ENCODE assay signal across 4 worm cellular contexts in genomic region chrV:11060239-11060984, ce11.
TF ChIP-seq lines count a peak whose summit lies in the region.

T04C12.11 (minus strand) TSS chrV:11060289.

TF ChIP-seq in whole organism, L1 larva, 84 proteins besides CTCF, POLR2A, EP300 and RAD21 (continues in another document):
- no peak for TF ChIP-seq nhr-90 (tag; optimal IDR thresholded peaks at IDR 0.05; lab: Kevin White, UChicago; ENCODE audit: poor library complexity)
- TF ChIP-seq F16B12.6 (tag; optimal IDR thresholded peaks at IDR 0.05; lab: Kevin White, UChicago), result no peak
- peak; percentile 65 for TF ChIP-seq snu-23 (GFP tag; optimal IDR thresholded peaks at IDR 0.05; lab: Kevin White, UChicago)
- TF ChIP-seq ama-1 (optimal IDR thresholded peaks at IDR 0.05; lab: Kevin White, UChicago), result no peak
- TF ChIP-seq unc-130 (tag; optimal IDR thresholded peaks at IDR 0.05; lab: Kevin White, UChicago), result no peak
- TF ChIP-seq nhr-47 (tag; optimal IDR thresholded peaks at IDR 0.05; lab: Kevin White, UChicago), result no peak
- TF ChIP-seq unc-86 (tag; optimal IDR thresholded peaks at IDR 0.05; lab: Kevin White, UChicago), result no peak
- TF ChIP-seq unc-62 (GFP tag; optimal IDR thresholded peaks at IDR 0.05; lab: Kevin White, UChicago), result no peak
- no peak for TF ChIP-seq zag-1 (tag; optimal IDR thresholded peaks at IDR 0.05; lab: Kevin White, UChicago)
- TF ChIP-seq lin-35 (GFP tag; optimal IDR thresholded peaks at IDR 0.05; lab: Kevin White, UChicago), result peak in 1 of 2 experiments; percentile 19
- no peak for TF ChIP-seq fkh-8 (tag; optimal IDR thresholded peaks at IDR 0.05; lab: Kevin White, UChicago)
- no peak for TF ChIP-seq hpl-2 (GFP tag; optimal IDR thresholded peaks at IDR 0.05; lab: Kevin White, UChicago)
- peak; percentile 32 for TF ChIP-seq nhr-71 (tag; optimal IDR thresholded peaks at IDR 0.05; lab: Kevin White, UChicago)
- TF ChIP-seq sox-4 (tag; optimal IDR thresholded peaks at IDR 0.05; lab: Kevin White, UChicago), result no peak
- no peak for TF ChIP-seq nhr-76 (tag; optimal IDR thresholded peaks at IDR 0.05; lab: Kevin White, UChicago)
- TF ChIP-seq mep-1 (tag; optimal IDR thresholded peaks at IDR 0.05; lab: Kevin White, UChicago), result peak; percentile 77
- TF ChIP-seq ztf-4 (tag; optimal IDR thresholded peaks at IDR 0.05; lab: Kevin White, UChicago), result no peak
- no peak for TF ChIP-seq lir-3 (tag; optimal IDR thresholded peaks at IDR 0.05; lab: Kevin White, UChicago; ENCODE audit: poor library complexity)
- no peak for TF ChIP-seq ztf-11 (tag; optimal IDR thresholded peaks at IDR 0.05; lab: Kevin White, UChicago)
- TF ChIP-seq blmp-1 (tag; optimal IDR thresholded peaks at IDR 0.05; lab: Kevin White, UChicago), result peak; percentile 99
- peak in 1 of 2 experiments; percentile 30 for TF ChIP-seq lsy-2 (tag; optimal IDR thresholded peaks at IDR 0.05; lab: Kevin White, UChicago)
- TF ChIP-seq tlp-1 (tag; optimal IDR thresholded peaks at IDR 0.05; lab: Kevin White, UChicago), result no peak
- TF ChIP-seq dsc-1 (tag; optimal IDR thresholded peaks at IDR 0.05; lab: Kevin White, UChicago), result no peak
- TF ChIP-seq nhr-19 (GFP tag; conservative IDR thresholded peaks at IDR 0.05; lab: Robert Waterston, UW), result no peak

TF ChIP-seq in whole organism, L2 larva, 48 proteins besides CTCF, POLR2A, EP300 and RAD21:
- TF ChIP-seq mdl-1 (tag; optimal IDR thresholded peaks at IDR 0.05; lab: Kevin White, UChicago) (no peak), lin-13 (GFP tag; optimal IDR thresholded peaks at IDR 0.05; lab: Kevin White, UChicago) (no peak), mab-5 (tag; optimal IDR thresholded peaks at IDR 0.05; lab: Kevin White, UChicago) (no peak), crh-2 (tag; optimal IDR thresholded peaks at IDR 0.05; lab: Kevin White, UChicago) (peak; percentile 69), Y55F3AM.14 (GFP tag; optimal IDR thresholded peaks at IDR 0.05; lab: Kevin White, UChicago) (no peak), fos-1 (tag; optimal IDR thresholded peaks at IDR 0.05; lab: Kevin White, UChicago) (peak; percentile 12), blmp-1 (tag; optimal IDR thresholded peaks at IDR 0.05; lab: Kevin White, UChicago; ENCODE audit: insufficient read depth) (peak; percentile 95), nhr-25 (tag; optimal IDR thresholded peaks at IDR 0.05; lab: Kevin White, UChicago) (peak; percentile 64), nhr-129 (tag; optimal IDR thresholded peaks at IDR 0.05; lab: Kevin White, UChicago) (peak; percentile 58), nhr-6 (tag; optimal IDR thresholded peaks at IDR 0.05; lab: Kevin White, UChicago) (peak; percentile 13)

TF ChIP-seq in whole organism, L3 larva, 47 proteins besides CTCF, POLR2A, EP300 and RAD21:
- TF ChIP-seq nhr-23 (tag; optimal IDR thresholded peaks at IDR 0.05; lab: Kevin White, UChicago) (peak; percentile 60), nhr-25 (tag; optimal IDR thresholded peaks at IDR 0.05; lab: Kevin White, UChicago) (peak; percentile 47), hmg-11 (tag; optimal IDR thresholded peaks at IDR 0.05; lab: Kevin White, UChicago) (no peak), tbx-2 (tag; optimal IDR thresholded peaks at IDR 0.05; lab: Kevin White, UChicago) (no peak), nhr-12 (tag; optimal IDR thresholded peaks at IDR 0.05; lab: Kevin White, UChicago) (no peak)
TF ChIP-seq in whole organism, L3 larva: peak in this region for 2.

TF ChIP-seq in whole organism, L4 larva, 104 proteins besides CTCF, POLR2A, EP300 and RAD21:
- TF ChIP-seq hlh-30 (tag; optimal IDR thresholded peaks at IDR 0.05; lab: Kevin White, UChicago; ENCODE audit: insufficient read depth) (peak; percentile 61), daf-12 (tag; optimal IDR thresholded peaks at IDR 0.05; lab: Kevin White, UChicago) (no peak), mep-1 (tag; optimal IDR thresholded peaks at IDR 0.05; lab: Kevin White, UChicago) (no peak), mdl-1 (tag; optimal IDR thresholded peaks at IDR 0.05; lab: Kevin White, UChicago) (peak in 1 of 2 experiments; percentile 16), lsy-2 (tag; optimal IDR thresholded peaks at IDR 0.05; lab: Kevin White, UChicago) (peak in 1 of 2 experiments; percentile 24), mxl-3 (GFP tag; optimal IDR thresholded peaks at IDR 0.05; lab: Kevin White, UChicago) (no peak), nhr-25 (tag; optimal IDR thresholded peaks at IDR 0.05; lab: Kevin White, UChicago; ENCODE audit: borderline replicate concordance, insufficient read depth) (peak; percentile 18), T20F7.1 (GFP tag; optimal IDR thresholded peaks at IDR 0.05; lab: Kevin White, UChicago) (peak; percentile 34), nhr-28 (tag; optimal IDR thresholded peaks at IDR 0.05; lab: Kevin White, UChicago) (peak; percentile 23)

Comparison
In these comparisons a context has a peak if more than half of its experiments do, and no peak if none do; other contexts are left out.
1. Of the 29 proteins assayed by ChIP-seq in both whole organism, L4 larva and whole organism, L1 larva: peak only in whole organism, L4 larva: nhr-28; only in whole organism, L1 larva: mep-1 and skn-1; in both: none; in neither: 24; mixed calls (peak in some experiments, not most) for 2.